Worm (Caenorhabditis elegans) whole organism, early embryonic: ENCODE measurements around the gene popl-5.

Experiments used
- B0310.2 ChIP-seq: sonication (generic microtip); optimal IDR thresholded peaks from 2 replicates; lab custom pipeline; 2016; ENCODE audit warnings: mild to moderate bottlenecking, missing genetic modification characterization, missing compliant biosample characterization
- F13C5.2 ChIP-seq: sonication (generic microtip); optimal IDR thresholded peaks from 2 replicates; lab custom pipeline; 2017; ENCODE audit warnings: mild to moderate bottlenecking, missing genetic modification characterization, inconsistent platforms, missing compliant biosample characterization
- aly-1 ChIP-seq: sonication (generic microtip); optimal IDR thresholded peaks from 2 replicates; lab custom pipeline; 2016; ENCODE audit warnings: missing genetic modification characterization, missing compliant biosample characterization
- ama-1 ChIP-seq: fragments of 150-350 bp; optimal IDR thresholded peaks from 2 replicates; lab custom pipeline; 2014
- ceh-13 ChIP-seq: fragments of 200-800 bp; sonication (Bioruptor generic); optimal IDR thresholded peaks from 2 replicates; lab custom pipeline; 2018; ENCODE audit warnings: mild to moderate bottlenecking, missing genetic modification characterization, missing compliant biosample characterization
- ceh-36 ChIP-seq: sonication (generic microtip); optimal IDR thresholded peaks from 2 replicates; lab custom pipeline; 2016; ENCODE audit warnings: missing genetic modification characterization, inconsistent platforms, missing compliant biosample characterization
- flt-1 ChIP-seq: fragments of 200-800 bp; sonication (Bioruptor generic); IDR thresholded peaks from 2 replicates; pipeline ENCODE4 v1.3.6; 2022; ENCODE audit warnings: missing genetic modification characterization, missing compliant biosample characterization
- hmg-4 ChIP-seq: fragments of 200-800 bp; sonication (Bioruptor generic); optimal IDR thresholded peaks from 2 replicates; lab custom pipeline; 2018; ENCODE audit warnings: mild to moderate bottlenecking, missing genetic modification characterization, missing compliant biosample characterization
- pes-1 ChIP-seq: fragments of 200-800 bp; sonication (Bioruptor generic); IDR thresholded peaks from 2 replicates; pipeline ENCODE4 v1.3.6; 2022; ENCODE audit warnings: missing genetic modification reagents, missing genetic modification characterization, missing compliant biosample characterization
- sea-1 ChIP-seq: fragments of 200-800 bp; sonication (Bioruptor generic); conservative IDR thresholded peaks from 2 replicates; pipeline ENCODE4 v1.3.6; 2022; ENCODE audit warnings: missing genetic modification characterization, missing compliant biosample characterization
- tbx-11 ChIP-seq: fragments of 200-800 bp; sonication (Bioruptor generic); IDR thresholded peaks from 2 replicates; pipeline ENCODE4 v1.3.6; 2022; ENCODE audit warnings: missing genetic modification characterization, missing compliant biosample characterization
- tbx-37 ChIP-seq: fragments of 200-800 bp; sonication (Bioruptor generic); conservative IDR thresholded peaks from 2 replicates; pipeline ENCODE4 v1.3.6; 2022; ENCODE audit warnings: missing genetic modification reagents, missing genetic modification characterization, missing compliant biosample characterization
- tra-4 ChIP-seq: sonication (generic microtip); optimal IDR thresholded peaks from 2 replicates; lab custom pipeline; 2017; ENCODE audit warnings: missing genetic modification characterization, missing compliant biosample characterization

DNA sequence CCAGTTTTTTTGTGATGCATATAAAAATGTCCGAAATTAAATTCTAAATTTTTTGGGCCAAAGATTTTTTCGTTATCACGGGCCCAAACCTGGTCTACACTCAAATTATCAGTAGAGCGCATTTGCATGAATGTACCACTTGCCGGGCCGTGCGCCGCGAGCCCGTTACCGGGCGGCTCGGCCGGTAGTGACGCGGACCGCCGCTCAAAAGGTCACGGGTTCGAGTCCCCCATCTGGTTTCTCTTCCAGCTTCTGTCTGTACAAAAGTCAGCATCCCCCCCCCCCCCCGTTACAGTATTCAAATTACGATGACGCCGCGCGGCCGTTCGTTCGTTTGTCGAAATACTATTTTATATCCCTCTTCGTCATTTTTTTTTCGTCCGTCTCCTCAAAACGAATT lies 9.8 kb downstream of the popl-5 start:
- TF ChIP-seq pes-1 (GFP tag; lab: Robert Waterston, UW) (no peak), tbx-11 (GFP tag; lab: Robert Waterston, UW) (no peak), ama-1 (no peak), B0310.2 (tag; lab: Kevin White, UChicago) (no peak), ceh-36 (tag; lab: Kevin White, UChicago) (no peak), ceh-13 (GFP tag; lab: Kevin White, UChicago) (no peak), flt-1 (GFP tag; lab: Robert Waterston, UW) (no peak), hmg-4 (no peak), aly-1 (no peak), tbx-37 (GFP tag; lab: Robert Waterston, UW) (no peak), sea-1 (GFP tag; lab: Robert Waterston, UW) (no peak), F13C5.2 (no peak), tra-4 (tag; lab: Kevin White, UChicago) (no peak)
